Worm (Caenorhabditis elegans) whole organism, L3 larva: ENCODE measurements around the gene C01G12.16.

Source experiments
- ama-1 ChIP-seq: fragments of 150-350 bp; optimal IDR thresholded peaks from 2 replicates; lab custom pipeline; 2018
- ceh-9 ChIP-seq: sonication (generic microtip); optimal IDR thresholded peaks from 2 replicates; lab custom pipeline; 2018; ENCODE audit warnings: missing biosample characterization, missing genetic modification characterization
- elt-1 ChIP-seq: fragments of 150-350 bp; optimal IDR thresholded peaks from 2 replicates; lab custom pipeline; 2014; ENCODE audit warnings: missing biosample characterization, missing genetic modification characterization
- elt-3 ChIP-seq, 3 experiments: fragments of 150-350 bp in 1 of 3; sonication (generic microtip) in 2 of 3; optimal IDR thresholded peaks; 2 replicates in 2 of 3; 4 replicates in 1 of 3; lab custom pipeline; 2014 to 2017; ENCODE audit warnings: missing biosample characterization in 3 of 3, missing genetic modification characterization in 3 of 3
- lin-15B ChIP-seq: fragments of 150-350 bp; optimal IDR thresholded peaks from 2 replicates; lab custom pipeline; 2014; ENCODE audit warnings: missing biosample characterization, missing genetic modification characterization
- lin-39 ChIP-seq: fragments of 150-350 bp; optimal IDR thresholded peaks from 2 replicates; lab custom pipeline; 2018; ENCODE audit warnings: missing biosample characterization, missing genetic modification reagents, missing genetic modification characterization
- nhr-25 ChIP-seq: sonication (generic microtip); optimal IDR thresholded peaks from 2 replicates; lab custom pipeline; 2017; ENCODE audit warnings: missing biosample characterization, missing genetic modification characterization
- unc-39 ChIP-seq: sonication (generic microtip); optimal IDR thresholded peaks from 4 replicates; lab custom pipeline; 2017; ENCODE audit warnings: missing biosample characterization, missing genetic modification characterization
- ztf-4 ChIP-seq: fragments of 150-350 bp; optimal IDR thresholded peaks from 2 replicates; lab custom pipeline; 2014; ENCODE audit warnings: missing biosample characterization, missing genetic modification characterization

ce11 chrIII:4113594-4113993, 47.4 kb upstream of the C01G12.16 start:
- TF ChIP-seq lin-15B (tag; lab: Kevin White, UChicago) (no peak), unc-39 (no peak), ztf-4 (tag; lab: Kevin White, UChicago) (no peak), ama-1 (lab: Kevin White, UChicago) (no peak), elt-1 (tag; lab: Kevin White, UChicago) (no peak), elt-3 (tag; optimal IDR thresholded peaks at IDR 0.05; lab: Kevin White, UChicago) (no peak), nhr-25 (tag; lab: Kevin White, UChicago) (no peak), lin-39 (no peak), ceh-9 (no peak)
